Fruit fly (Drosophila melanogaster) whole organism: ENCODE measurements around the gene CG43373.

Experiments used
- EcR ChIP-seq, 2 experiments: fragments of >200 bp; optimal IDR thresholded peaks; 2 replicates each; lab custom pipeline; 2017; ENCODE audit warnings: missing biosample characterization in 2 of 2, missing genetic modification characterization in 2 of 2, missing genetic modification reagents in 2 of 2
- pan ChIP-seq: fragments of >200 bp; optimal IDR thresholded peaks from 2 replicates; lab custom pipeline; 2017
- psq ChIP-seq: fragments of >200 bp; optimal IDR thresholded peaks from 2 replicates; lab custom pipeline; 2017

dm6 chr3L:16483524-16484370, 59.4 kb downstream of the CG43373 start, which contains the start of gene aos:
- TF ChIP-seq psq (lab: Kevin White, UChicago), result no peak
- TF ChIP-seq EcR (GFP tag; optimal IDR thresholded peaks at IDR 0.05; lab: Kevin White, UChicago), result no peak
- no peak for TF ChIP-seq pan (lab: Kevin White, UChicago)
